Worm (Caenorhabditis elegans) whole organism, L2 larva: ENCODE data around the gene gba-1.

ENCODE experiments used
- F13H6.1 ChIP-seq: sonication (generic microtip); optimal IDR thresholded peaks from 2 replicates; lab custom pipeline; 2016; ENCODE audit warnings: missing genetic modification characterization, missing compliant biosample characterization
- aly-2 ChIP-seq: fragments of 150-350 bp; optimal IDR thresholded peaks from 2 replicates; lab custom pipeline; 2014; ENCODE audit warnings: missing biosample characterization, missing genetic modification characterization
- ceh-16 ChIP-seq: fragments of 150-350 bp; optimal IDR thresholded peaks from 2 replicates; lab custom pipeline; 2014; ENCODE audit warnings: missing biosample characterization, missing genetic modification characterization
- dmd-4 ChIP-seq: sonication (generic microtip); optimal IDR thresholded peaks from 2 replicates; lab custom pipeline; 2017; ENCODE audit warnings: missing biosample characterization, missing genetic modification characterization
- egl-27 ChIP-seq: sonication (generic microtip); optimal IDR thresholded peaks from 3 replicates; lab custom pipeline; 2017; ENCODE audit warnings: missing biosample characterization, missing genetic modification reagents, missing genetic modification characterization
- nhr-12 ChIP-seq: fragments of 150-350 bp; optimal IDR thresholded peaks from 2 replicates; lab custom pipeline; 2014; ENCODE audit warnings: missing biosample characterization, missing genetic modification characterization
- nhr-237 ChIP-seq: fragments of 150-350 bp; optimal IDR thresholded peaks from 2 replicates; lab custom pipeline; 2014; ENCODE audit warnings: missing biosample characterization, missing genetic modification characterization

ce11 chrII:2186329-2186728 is 9.8 kb downstream of the gba-1 start, which contains the start of gene gba-2:
- TF ChIP-seq aly-2 (tag; lab: Kevin White, UChicago) = no peak
- no peak for TF ChIP-seq egl-27 (tag; lab: Kevin White, UChicago)
- TF ChIP-seq F13H6.1 (tag; lab: Kevin White, UChicago) = no peak
- TF ChIP-seq ceh-16 (tag; lab: Kevin White, UChicago) = no peak
- no peak for TF ChIP-seq dmd-4 (tag; lab: Kevin White, UChicago)
- TF ChIP-seq nhr-12 (tag; lab: Kevin White, UChicago) = no peak
- TF ChIP-seq nhr-237 = no peak
